Fruit fly (Drosophila melanogaster) whole organism, pupa: ENCODE data around the gene CG44422.

ENCODE experiments used
- CG14655 ChIP-seq: fragments of 200-800 bp; sonication (Bioruptor generic); optimal IDR thresholded peaks from 3 replicates; lab custom pipeline; 2017; ENCODE audit warnings: mild to moderate bottlenecking, missing biosample characterization, missing genetic modification reagents, missing genetic modification characterization
- CG17806 ChIP-seq: fragments of 200-800 bp; sonication (Bioruptor generic); optimal IDR thresholded peaks from 2 replicates; lab custom pipeline; 2018; ENCODE audit warnings: missing biosample characterization, mild to moderate bottlenecking, missing genetic modification characterization, moderate library complexity
- CG8159 ChIP-seq: fragments of 200-800 bp; sonication (Bioruptor generic); optimal IDR thresholded peaks from 3 replicates; lab custom pipeline; 2018; ENCODE audit warnings: missing biosample characterization, mild to moderate bottlenecking, missing genetic modification characterization, moderate library complexity
- EcR ChIP-seq: fragments of 200-800 bp; sonication (Bioruptor generic); optimal IDR thresholded peaks from 3 replicates; lab custom pipeline; 2019; ENCODE audit warnings: missing biosample characterization, missing genetic modification characterization, mild to moderate bottlenecking, moderate library complexity, missing genetic modification reagents
- Ets98B ChIP-seq: fragments of 200-800 bp; sonication (Bioruptor generic); IDR thresholded peaks from 2 replicates; pipeline ENCODE4 v1.3.6; 2022; ENCODE audit warnings: missing biosample characterization, missing genetic modification characterization
- Pif1B ChIP-seq: fragments of 200-800 bp; sonication (Bioruptor generic); optimal IDR thresholded peaks from 3 replicates; lab custom pipeline; 2016; ENCODE audit warnings: missing biosample characterization, missing genetic modification characterization
- Snoo ChIP-seq: fragments of 200-800 bp; sonication (Bioruptor generic); optimal IDR thresholded peaks from 3 replicates; lab custom pipeline; 2017; ENCODE audit warnings: missing biosample characterization, mild to moderate bottlenecking, missing genetic modification characterization, inconsistent platforms
- gl ChIP-seq: fragments of 200-800 bp; sonication (Bioruptor generic); optimal IDR thresholded peaks from 2 replicates; lab custom pipeline; 2018; ENCODE audit warnings: missing biosample characterization, mild to moderate bottlenecking, missing genetic modification characterization

DNA sequence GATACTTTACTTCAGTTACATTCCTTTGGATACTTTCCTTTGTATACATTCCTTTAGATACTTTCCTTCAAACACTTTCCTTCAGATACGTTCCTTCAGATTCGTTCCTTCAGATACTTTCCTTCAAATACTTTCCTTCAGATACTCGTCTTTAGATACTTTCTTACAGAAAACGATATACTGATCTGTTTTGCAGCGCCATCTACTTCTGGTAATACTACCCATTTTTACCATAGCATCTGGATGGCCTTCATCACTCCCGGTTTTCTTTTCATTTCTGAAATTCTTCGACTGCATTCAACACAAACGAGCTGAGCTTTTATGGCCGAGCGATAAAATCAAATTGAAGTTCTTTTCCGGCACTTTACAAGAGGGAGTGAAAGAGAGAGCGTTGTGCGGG, 17.3 kb upstream of the CG44422 start:
- TF ChIP-seq gl (no peak), Snoo (tag; lab: Kevin White, UChicago) (no peak), Ets98B (no peak), CG8159 (tag; lab: Kevin White, UChicago) (no peak), CG14655 (GFP tag; lab: Kevin White, UChicago) (no peak), Pif1B (GFP tag; lab: Kevin White, UChicago) (no peak), CG17806 (tag; lab: Kevin White, UChicago) (no peak), EcR (GFP tag; lab: Kevin White, UChicago) (no peak)
